Worm (Caenorhabditis elegans) whole organism, late embryonic: ENCODE results near the gene F59B1.4.
"Not testable (repeated sequence)": the region's sequence is repeated elsewhere in the genome, so short reads cannot be mapped to it uniquely, and the experiment has no call there.

ENCODE experiments used
- C38D4.7 ChIP-seq: fragments of 200-800 bp; sonication (Bioruptor generic); optimal IDR thresholded peaks from 2 replicates; lab custom pipeline; 2018; ENCODE audit warnings: mild to moderate bottlenecking, missing genetic modification characterization, moderate library complexity, missing compliant biosample characterization
- T23F11.4 ChIP-seq: fragments of 200-800 bp; sonication (Bioruptor generic); optimal IDR thresholded peaks from 2 replicates; lab custom pipeline; 2018; ENCODE audit warnings: mild to moderate bottlenecking, missing genetic modification characterization, missing compliant biosample characterization
- ceh-19 ChIP-seq: fragments of 200-800 bp; sonication (Bioruptor generic); optimal IDR thresholded peaks from 2 replicates; lab custom pipeline; 2018; ENCODE audit warnings: mild to moderate bottlenecking, missing genetic modification characterization, missing compliant biosample characterization
- ceh-2 ChIP-seq: sonication (generic microtip); optimal IDR thresholded peaks from 2 replicates; lab custom pipeline; 2016; ENCODE audit warnings: missing genotype, missing genetic modification characterization, missing compliant biosample characterization
- ceh-22 ChIP-seq: sonication (generic microtip); optimal IDR thresholded peaks from 2 replicates; lab custom pipeline; 2017; ENCODE audit warnings: missing biosample characterization, missing genetic modification characterization
- ceh-31 ChIP-seq: sonication (generic microtip); optimal IDR thresholded peaks from 2 replicates; lab custom pipeline; 2016; ENCODE audit warnings: missing genetic modification characterization, missing compliant biosample characterization
- ceh-34 ChIP-seq: sonication (generic microtip); optimal IDR thresholded peaks from 2 replicates; lab custom pipeline; 2016; ENCODE audit warnings: mild to moderate bottlenecking, missing genetic modification characterization, missing compliant biosample characterization
- ceh-45 ChIP-seq: fragments of 200-800 bp; sonication (Bioruptor generic); IDR thresholded peaks from 2 replicates; pipeline ENCODE4 v1.3.6; 2022; ENCODE audit warnings: missing genetic modification reagents, missing genetic modification characterization, missing compliant biosample characterization
- ceh-6 ChIP-seq: fragments of 200-800 bp; sonication (Bioruptor generic); optimal IDR thresholded peaks from 2 replicates; lab custom pipeline; 2018; ENCODE audit warnings: mild to moderate bottlenecking, missing genetic modification characterization, missing compliant biosample characterization
- ceh-9 ChIP-seq: sonication (generic microtip); optimal IDR thresholded peaks from 2 replicates; lab custom pipeline; 2016; ENCODE audit warnings: mild to moderate bottlenecking, missing genetic modification characterization, inconsistent platforms, missing compliant biosample characterization
- dve-1 ChIP-seq: sonication (generic microtip); optimal IDR thresholded peaks from 2 replicates; lab custom pipeline; 2017; ENCODE audit warnings: antibody characterized with exemption, mild to moderate bottlenecking, missing genetic modification characterization, missing compliant biosample characterization
- elt-2 ChIP-seq: sonication (generic microtip); optimal IDR thresholded peaks from 2 replicates; lab custom pipeline; 2016; ENCODE audit warnings: missing genetic modification reagents, missing genetic modification characterization, missing compliant biosample characterization
- elt-4 ChIP-seq: sonication (generic microtip); optimal IDR thresholded peaks from 2 replicates; lab custom pipeline; 2016; ENCODE audit warnings: missing genetic modification characterization, missing compliant biosample characterization
- ets-4 ChIP-seq: sonication (generic microtip); optimal IDR thresholded peaks from 2 replicates; lab custom pipeline; 2016; ENCODE audit warnings: missing genetic modification characterization, missing compliant biosample characterization
- hlh-6 ChIP-seq: sonication (generic microtip); optimal IDR thresholded peaks from 2 replicates; lab custom pipeline; 2016; ENCODE audit warnings: missing genotype, missing genetic modification characterization, missing compliant biosample characterization
- hlh-8 ChIP-seq: sonication (generic microtip); optimal IDR thresholded peaks from 2 replicates; lab custom pipeline; 2016; ENCODE audit warnings: missing genotype, missing genetic modification characterization, missing compliant biosample characterization
- lim-6 ChIP-seq: sonication (generic microtip); optimal IDR thresholded peaks from 2 replicates; lab custom pipeline; 2016; ENCODE audit warnings: missing genetic modification characterization, missing compliant biosample characterization
- lin-11 ChIP-seq: fragments of 200-800 bp; sonication (Bioruptor generic); optimal IDR thresholded peaks from 2 replicates; lab custom pipeline; 2018; ENCODE audit warnings: mild to moderate bottlenecking, missing genetic modification characterization, missing compliant biosample characterization
- npax-4 ChIP-seq: sonication (generic microtip); optimal IDR thresholded peaks from 2 replicates; lab custom pipeline; 2016; ENCODE audit warnings: missing genetic modification characterization, missing compliant biosample characterization
- odd-2 ChIP-seq: sonication (generic microtip); optimal IDR thresholded peaks from 2 replicates; lab custom pipeline; 2017; ENCODE audit warnings: antibody characterized with exemption, mild to moderate bottlenecking, missing genetic modification characterization, missing compliant biosample characterization
- pag-3 ChIP-seq: sonication (generic microtip); optimal IDR thresholded peaks from 2 replicates; lab custom pipeline; 2016; ENCODE audit warnings: missing compliant biosample characterization, missing genetic modification characterization, borderline replicate concordance
- pax-1 ChIP-seq: fragments of 150-350 bp; optimal IDR thresholded peaks from 2 replicates; lab custom pipeline; 2014; ENCODE audit warnings: missing biosample characterization, missing genetic modification characterization
- pha-4 ChIP-seq: fragments of 150-350 bp; optimal IDR thresholded peaks from 2 replicates; lab custom pipeline; 2018; ENCODE audit warnings: missing biosample characterization, missing genetic modification reagents, missing genetic modification characterization
- pqm-1 ChIP-seq: sonication (generic microtip); optimal IDR thresholded peaks from 2 replicates; lab custom pipeline; 2016; ENCODE audit warnings: missing genetic modification characterization, missing compliant biosample characterization
- pros-1 ChIP-seq: fragments of 150-350 bp; optimal IDR thresholded peaks from 2 replicates; lab custom pipeline; 2014; ENCODE audit warnings: missing biosample characterization, missing genetic modification reagents, missing genetic modification characterization
- rnt-1 ChIP-seq: sonication (generic microtip); optimal IDR thresholded peaks from 2 replicates; lab custom pipeline; 2016; ENCODE audit warnings: missing genetic modification characterization, missing compliant biosample characterization
- sdc-2 ChIP-seq: sonication (generic microtip); optimal IDR thresholded peaks from 2 replicates; lab custom pipeline; 2016; ENCODE audit warnings: missing genotype, missing genetic modification characterization, missing compliant biosample characterization
- syd-9 ChIP-seq: sonication (generic microtip); optimal IDR thresholded peaks from 2 replicates; lab custom pipeline; 2016; ENCODE audit warnings: mild to moderate bottlenecking, missing genetic modification characterization, moderate library complexity, missing compliant biosample characterization
- tbx-7 ChIP-seq: sonication (generic microtip); optimal IDR thresholded peaks from 2 replicates; lab custom pipeline; 2016; ENCODE audit warnings: missing genotype, missing genetic modification characterization, missing compliant biosample characterization
- ttx-3 ChIP-seq: sonication (generic microtip); optimal IDR thresholded peaks from 2 replicates; lab custom pipeline; 2016; ENCODE audit warnings: missing genetic modification reagents, missing genetic modification characterization, missing compliant biosample characterization
- unc-42 ChIP-seq: sonication (generic microtip); optimal IDR thresholded peaks from 2 replicates; lab custom pipeline; 2016; ENCODE audit warnings: missing genotype, missing genetic modification characterization, missing compliant biosample characterization
- unc-55 ChIP-seq: sonication (generic microtip); optimal IDR thresholded peaks from 2 replicates; lab custom pipeline; 2017; ENCODE audit warnings: missing biosample characterization, missing genetic modification reagents, missing genetic modification characterization

The F59B1.4 gene

DNA sequence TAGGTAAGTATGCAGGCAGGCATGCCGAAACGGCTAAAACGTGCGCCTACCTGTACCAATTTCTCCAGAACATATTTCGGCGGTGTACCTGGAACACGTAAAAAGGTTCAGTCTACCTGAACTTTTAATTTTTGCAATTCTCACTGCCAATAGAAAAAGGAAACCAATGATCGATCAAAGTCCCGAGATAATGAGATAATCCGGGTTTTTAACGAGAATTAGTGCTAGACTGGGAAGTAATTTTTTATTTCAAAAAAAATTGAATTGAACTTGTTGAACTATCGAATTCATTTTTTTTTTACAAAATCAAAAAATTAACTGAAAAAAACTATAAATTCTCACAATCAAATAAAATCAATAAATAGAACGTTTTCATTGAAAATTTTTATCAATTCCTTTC is 26.3 kb downstream of the F59B1.4 start, which contains the start of gene T22F3.7:
TSS of gene T22F3.7 (minus strand) at position 101 of the 400 bp plus-strand sequence.
- TF ChIP-seq hlh-6 (tag; lab: Kevin White, UChicago) (no peak), elt-2 (tag; lab: Kevin White, UChicago) (no peak), tbx-7 (tag; lab: Kevin White, UChicago) (no peak), npax-4 (tag; lab: Kevin White, UChicago) (no peak), ceh-31 (tag; lab: Kevin White, UChicago) (no peak), elt-4 (no peak), ets-4 (tag; lab: Kevin White, UChicago) (no peak), lim-6 (tag; lab: Kevin White, UChicago) (no peak), unc-42 (no peak), unc-55 (GFP tag; lab: Kevin White, UChicago) (no peak), C38D4.7 (GFP tag; lab: Kevin White, UChicago) (no peak), ceh-22 (tag; lab: Kevin White, UChicago) (no peak), pag-3 (no peak), rnt-1 (no peak), hlh-8 (tag; lab: Kevin White, UChicago) (no peak), dve-1 (tag; lab: Kevin White, UChicago) (no peak), sdc-2 (tag; lab: Kevin White, UChicago) (no peak), pqm-1 (no peak), odd-2 (tag; lab: Kevin White, UChicago) (no peak)

DNA sequence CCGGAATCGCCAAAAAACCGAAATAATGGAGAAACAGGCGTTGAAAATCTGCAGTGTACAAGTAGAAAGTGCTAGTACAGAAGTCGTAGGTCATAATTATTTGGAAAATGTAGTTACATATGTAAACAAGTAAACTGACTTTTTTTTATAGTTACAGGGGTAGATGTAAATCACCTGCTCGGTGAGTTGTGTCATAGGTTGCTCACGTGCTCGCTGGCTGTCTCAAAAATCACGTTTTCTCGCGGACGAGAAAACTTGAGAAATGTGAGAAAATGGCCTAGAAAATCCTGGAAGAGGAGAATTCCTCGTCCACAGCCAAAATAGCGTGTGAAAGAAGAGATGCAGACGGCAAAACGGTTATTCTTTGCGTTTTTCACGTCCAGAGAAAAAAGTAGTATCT is 29.8 kb downstream of the F59B1.4 start, which contains the start of gene srh-212:
TSS of gene srh-212 (minus strand) at position 101 of the 400 bp plus-strand sequence.
- TF ChIP-seq C38D4.7 (GFP tag; lab: Kevin White, UChicago); ceh-6 (GFP tag; lab: Kevin White, UChicago); rnt-1: not testable (repeated sequence)

DNA sequence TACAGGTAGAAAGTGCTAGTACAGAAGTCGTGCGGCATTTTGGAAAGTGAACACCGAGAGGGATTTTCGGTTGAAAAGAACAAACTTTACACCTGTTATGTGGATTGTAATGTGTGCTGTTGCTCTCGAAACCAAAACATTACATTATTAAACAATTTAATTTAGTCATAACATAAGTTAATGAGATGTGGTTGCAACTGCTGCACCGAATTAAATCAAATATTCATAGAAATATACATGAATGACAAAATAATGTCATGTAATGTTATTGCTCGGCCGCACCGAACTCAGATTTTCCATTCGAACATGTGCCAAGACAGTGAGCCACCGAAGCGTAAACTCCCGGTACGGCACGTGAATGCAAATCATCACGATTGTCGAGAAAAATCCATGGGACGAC is 31.9 kb downstream of the F59B1.4 start, which contains the start of gene srh-213:
TSS of gene srh-213 (minus strand) at position 101 of the 400 bp plus-strand sequence.
- TF ChIP-seq ceh-22 (tag; lab: Kevin White, UChicago) (no peak), lin-11 (tag; lab: Kevin White, UChicago) (no peak), syd-9 (tag; lab: Kevin White, UChicago) (no peak), unc-55 (GFP tag; lab: Kevin White, UChicago) (no peak), ets-4 (tag; lab: Kevin White, UChicago) (no peak), tbx-7 (tag; lab: Kevin White, UChicago) (no peak), pax-1 (no peak), ceh-45 (GFP tag; lab: Robert Waterston, UW) (no peak)

DNA sequence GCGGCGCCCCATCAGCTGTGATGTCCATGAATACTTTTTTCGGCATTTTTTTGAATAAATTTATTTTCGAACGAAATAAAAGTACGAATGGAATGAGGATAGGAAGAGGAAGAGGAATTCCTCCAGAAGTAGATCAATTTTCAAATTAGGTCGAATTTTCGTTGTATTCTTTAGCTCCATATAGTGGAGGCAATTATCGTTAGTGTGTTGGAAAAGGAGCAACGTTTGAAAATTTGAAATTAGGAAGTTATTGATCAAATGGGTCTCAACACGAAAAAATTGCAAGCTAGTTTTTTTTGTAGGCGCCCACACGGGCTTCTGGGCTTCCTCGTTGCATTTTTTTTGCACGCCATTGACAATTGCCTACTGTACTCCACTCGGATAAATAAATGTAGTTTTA is 34.7 kb downstream of the F59B1.4 start, which contains the start of gene T22F3.12:
TSS of gene T22F3.12 (minus strand) at position 101 of the 400 bp plus-strand sequence.
- no peak for TF ChIP-seq pros-1 (tag; lab: Kevin White, UChicago)
- TF ChIP-seq ceh-9 (tag; lab: Kevin White, UChicago) = no peak
- no peak for TF ChIP-seq pha-4 (tag; lab: Kevin White, UChicago)
- no peak for TF ChIP-seq pqm-1
- no peak for TF ChIP-seq hlh-6 (tag; lab: Kevin White, UChicago)
- no peak for TF ChIP-seq T23F11.4 (GFP tag; lab: Kevin White, UChicago)
- TF ChIP-seq, all 69 proteins: peak for 0

DNA sequence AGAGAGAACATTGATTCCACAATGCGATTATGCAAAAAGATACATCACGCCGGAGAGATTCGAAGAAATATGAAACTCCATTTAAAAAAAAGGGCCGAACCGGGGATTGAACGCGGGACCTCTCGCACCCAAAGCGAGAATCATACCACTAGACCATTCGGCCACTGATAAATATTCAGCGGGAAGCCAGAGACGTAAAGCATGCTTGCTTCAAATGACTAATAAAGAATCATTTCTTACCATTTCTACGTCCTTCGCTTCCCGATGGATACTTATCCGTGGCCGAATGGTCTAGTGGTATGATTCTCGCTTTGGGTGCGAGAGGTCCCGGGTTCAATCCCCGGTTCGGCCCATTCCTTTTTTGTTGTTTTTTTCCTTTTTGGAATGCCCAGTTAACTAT is 38.6 kb downstream of the F59B1.4 start:
- TF ChIP-seq ceh-34 = no peak
- no peak for TF ChIP-seq T23F11.4 (GFP tag; lab: Kevin White, UChicago)
- no peak for TF ChIP-seq ceh-19 (GFP tag; lab: Kevin White, UChicago)
- TF ChIP-seq ttx-3 (tag; lab: Kevin White, UChicago) = no peak
- TF ChIP-seq ceh-2 (tag; lab: Kevin White, UChicago) = no peak
